Fruit fly (Drosophila melanogaster): ENCODE measurements around the gene CG15563.
A peak's percentile ranks its signal among the peaks of the same experiment; 100 is the strongest.

The CG15563 gene

dm6 chr3R:31215830-31216229, 16.3 kb downstream of the CG15563 start, which contains the start of gene CG15561 (continued):
- TF ChIP-seq CG12299 (tag; optimal IDR thresholded peaks at IDR 0.05) (no peak), CG10431 (GFP tag; optimal IDR thresholded peaks at IDR 0.05) (peak; percentile 31), pfk (GFP tag; optimal IDR thresholded peaks at IDR 0.05) (peak; percentile 66), CG13296 (GFP tag; optimal IDR thresholded peaks at IDR 0.05) (peak; percentile 42), Sin3A (optimal IDR thresholded peaks at IDR 0.05) (peak; percentile 31), dimm (GFP tag; IDR thresholded peaks at IDR 0.05) (no peak), Dref (GFP tag; IDR thresholded peaks at IDR 0.05) (no peak), Aef1 (GFP tag; IDR thresholded peaks at IDR 0.05) (no peak), CG32767 (GFP tag; IDR thresholded peaks at IDR 0.05) (no peak), CG4730 (GFP tag; IDR thresholded peaks at IDR 0.05) (no peak), CG6689 (GFP tag; IDR thresholded peaks at IDR 0.05) (no peak), h (optimal IDR thresholded peaks at IDR 0.05) (no peak), row (GFP tag; IDR thresholded peaks at IDR 0.05) (no peak), Hr3 (GFP tag; optimal IDR thresholded peaks at IDR 0.05) (no peak), CG8089 (GFP tag; optimal IDR thresholded peaks at IDR 0.05) (peak; percentile 29), sima (GFP tag; optimal IDR thresholded peaks at IDR 0.05) (no peak), ara (GFP tag; IDR thresholded peaks at IDR 0.05) (no peak), CG12391 (tag; optimal IDR thresholded peaks at IDR 0.05) (peak; percentile 33), chinmo (GFP tag; IDR thresholded peaks at IDR 0.05; ENCODE audit: partially characterized antibody) (no peak), CG9215 (GFP tag; IDR thresholded peaks at IDR 0.05) (no peak), CG9817 (tag; optimal IDR thresholded peaks at IDR 0.05) (no peak), ewg (GFP tag; optimal IDR thresholded peaks at IDR 0.05) (peak; percentile 20), caup (GFP tag; optimal IDR thresholded peaks at IDR 0.05; ENCODE audit: severe bottlenecking) (peak; percentile 73), CG8359 (GFP tag; optimal IDR thresholded peaks at IDR 0.05; ENCODE audit: borderline replicate concordance) (no peak), run (tag; optimal IDR thresholded peaks at IDR 0.05) (no peak), CG10654 (GFP tag; optimal IDR thresholded peaks at IDR 0.05) (peak; percentile 42), CG11093 (GFP tag; IDR thresholded peaks at IDR 0.05) (no peak), Hr78 (GFP tag; optimal IDR thresholded peaks at IDR 0.05) (no peak), CG2129 (GFP tag; IDR thresholded peaks at IDR 0.05; ENCODE audit: partially characterized antibody) (no peak), Camta (GFP tag; optimal IDR thresholded peaks at IDR 0.05) (peak; percentile 54), ind (GFP tag; optimal IDR thresholded peaks at IDR 0.05) (no peak), HmgZ (tag; optimal IDR thresholded peaks at IDR 0.05) (peak; percentile 81), Sox102F (GFP tag; optimal IDR thresholded peaks at IDR 0.05) (no peak), CG33213 (GFP tag; optimal IDR thresholded peaks at IDR 0.05) (peak; percentile 75), Dll (GFP tag; IDR thresholded peaks at IDR 0.05; ENCODE audit: partially characterized antibody) (no peak), da (GFP tag; optimal IDR thresholded peaks at IDR 0.05) (no peak), wek (GFP tag; optimal IDR thresholded peaks at IDR 0.05) (peak; percentile 53), Hmx (GFP tag; optimal IDR thresholded peaks at IDR 0.05) (no peak), ash1 (GFP tag; optimal IDR thresholded peaks at IDR 0.05) (peak; percentile 16), yki (optimal IDR thresholded peaks at IDR 0.05) (no peak), mld (GFP tag; IDR thresholded peaks at IDR 0.05; ENCODE audit: partially characterized antibody) (no peak), CG9727 (GFP tag; optimal IDR thresholded peaks at IDR 0.05) (peak; percentile 37), Neu2 (GFP tag; optimal IDR thresholded peaks at IDR 0.05; ENCODE audit: borderline replicate concordance) (no peak), jumu (GFP tag; optimal IDR thresholded peaks at IDR 0.05) (peak; percentile 45), repo (GFP tag; optimal IDR thresholded peaks at IDR 0.05) (no peak), wor (GFP tag; IDR thresholded peaks at IDR 0.05) (no peak), CG12659 (GFP tag; optimal IDR thresholded peaks at IDR 0.05) (peak; percentile 61), hb (GFP tag; IDR thresholded peaks at IDR 0.05; ENCODE audit: partially characterized antibody) (no peak), CG7372 (GFP tag; IDR thresholded peaks at IDR 0.05) (no peak), CG2120 (GFP tag; optimal IDR thresholded peaks at IDR 0.05) (no peak), knrl (GFP tag; IDR thresholded peaks at IDR 0.05; ENCODE audit: partially characterized antibody) (no peak), Fer1 (GFP tag; optimal IDR thresholded peaks at IDR 0.05) (peak; percentile 56)

Measured in whole organism, embryonic.